Worm (Caenorhabditis elegans): ENCODE data around the gene F31F4.1.

DNA sequence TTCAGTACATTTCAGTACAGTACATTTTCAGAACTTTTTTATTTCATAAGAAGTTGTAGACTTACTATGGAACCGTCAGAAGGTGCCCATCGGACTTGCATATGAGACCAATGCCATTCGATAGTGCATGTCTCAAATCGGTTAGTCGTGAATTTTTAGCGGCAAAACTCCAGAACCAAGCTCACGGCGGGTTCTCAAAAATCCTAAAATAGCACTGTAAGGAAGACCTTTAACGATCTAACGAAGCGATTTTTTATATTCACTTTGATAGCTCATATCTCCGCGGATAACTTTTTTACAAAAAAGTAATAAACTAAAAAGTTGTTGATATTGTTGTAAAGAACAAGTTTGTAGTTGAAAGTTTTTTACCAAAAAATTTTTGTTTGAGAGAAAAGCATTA, 9.6 kb upstream of the F31F4.1 start, which contains the start of gene sru-25:
- TF ChIP-seq zip-8 (tag; optimal IDR thresholded peaks at IDR 0.05) (no peak), lsy-2 (tag; optimal IDR thresholded peaks at IDR 0.05) (no peak), elt-1 (tag; optimal IDR thresholded peaks at IDR 0.05; ENCODE audit: borderline replicate concordance, insufficient read depth) (no peak), unc-62 (GFP tag; optimal IDR thresholded peaks at IDR 0.05) (no peak), elt-3 (tag; optimal IDR thresholded peaks at IDR 0.05) (no peak), bed-3 (GFP tag; optimal IDR thresholded peaks at IDR 0.05) (no peak), nhr-28 (tag; optimal IDR thresholded peaks at IDR 0.05) (no peak), ztf-11 (tag; optimal IDR thresholded peaks at IDR 0.05) (no peak), unc-39 (tag; optimal IDR thresholded peaks at IDR 0.05) (no peak), nhr-2 (tag; optimal IDR thresholded peaks at IDR 0.05) (no peak), sptf-1 (tag; optimal IDR thresholded peaks at IDR 0.05) (no peak)

All from whole organism, mixed stage, embryonic.